Fruit fly (Drosophila melanogaster): ENCODE measurements around the gene UbcE2M.

DNA sequence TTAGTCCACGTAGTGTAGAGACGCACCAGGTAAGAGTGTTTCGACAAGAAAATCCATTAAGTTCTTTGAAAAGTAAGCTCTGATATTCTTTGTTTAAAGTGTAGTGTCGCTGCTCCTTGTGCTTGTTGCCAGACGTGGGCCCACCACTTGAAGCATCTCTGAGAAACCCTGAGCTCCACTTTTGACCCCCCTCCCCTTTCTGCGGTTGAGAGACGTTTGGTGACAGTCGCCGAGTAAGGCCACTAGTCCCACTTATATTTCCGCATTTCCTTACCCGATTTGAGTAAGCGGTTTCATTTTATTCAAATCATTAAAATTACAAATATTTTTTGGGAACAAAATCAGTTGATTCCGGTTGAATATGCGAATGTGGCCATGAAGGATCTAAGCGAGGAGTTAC is 13.8 kb upstream of the UbcE2M start, which contains the start of gene CG8006:
- TF ChIP-seq CG8478 (optimal IDR thresholded peaks at IDR 0.05) (no peak), CTCF (optimal IDR thresholded peaks at IDR 0.05) (no peak)
